Worm (Caenorhabditis elegans): ENCODE results near the gene C07G1.6.

The C07G1.6 gene

ce11 chrIV:8199824-8200223 lies 10.4 kb downstream of the C07G1.6 start (continued):
- TF ChIP-seq jun-1 (tag; optimal IDR thresholded peaks at IDR 0.05) (no peak), mdl-1 (tag; optimal IDR thresholded peaks at IDR 0.05) (no peak), dmd-8 (GFP tag; IDR thresholded peaks at IDR 0.05) (no peak), sdz-12 (GFP tag; optimal IDR thresholded peaks at IDR 0.05) (no peak), aha-1 (tag) (no peak), rbr-2 (tag; optimal IDR thresholded peaks at IDR 0.05) (no peak), daf-16 (GFP tag; optimal IDR thresholded peaks at IDR 0.05) (no peak), daf-16 (tag; optimal IDR thresholded peaks at IDR 0.05) (peak; percentile 73), lin-29 (GFP tag; IDR thresholded peaks at IDR 0.05) (no peak), cey-2 (tag; optimal IDR thresholded peaks at IDR 0.05; ENCODE audit: borderline replicate concordance, insufficient read depth) (no peak), nhr-28 (tag; optimal IDR thresholded peaks at IDR 0.05) (peak; percentile 23), nhr-6 (tag; optimal IDR thresholded peaks at IDR 0.05) (peak; percentile 59), Y48G9A.11 (GFP tag; IDR thresholded peaks at IDR 0.05) (no peak), vab-7 (GFP tag; IDR thresholded peaks at IDR 0.05) (no peak), lin-39 (tag; optimal IDR thresholded peaks at IDR 0.05) (no peak), nhr-77 (tag; optimal IDR thresholded peaks at IDR 0.05) (peak; percentile 50), mdt-29 (GFP tag; IDR thresholded peaks at IDR 0.05) (no peak), pha-4 (GFP tag; IDR thresholded peaks at IDR 0.05) (no peak), pha-4 (tag; optimal IDR thresholded peaks at IDR 0.05) (no peak), unc-39 (tag; optimal IDR thresholded peaks at IDR 0.05) (no peak), hlh-11 (tag; optimal IDR thresholded peaks at IDR 0.05) (peak; percentile 40), F10B5.3 (tag; optimal IDR thresholded peaks at IDR 0.05) (no peak), nhr-11 (tag; optimal IDR thresholded peaks at IDR 0.05) (no peak), T20F7.1 (GFP tag; optimal IDR thresholded peaks at IDR 0.05) (peak; percentile 31), snpc-1.2 (GFP tag; IDR thresholded peaks at IDR 0.05) (no peak), ces-1 (GFP tag; optimal IDR thresholded peaks at IDR 0.05) (no peak), ceh-32 (tag; optimal IDR thresholded peaks at IDR 0.05; ENCODE audit: poor library complexity) (no peak), aly-2 (tag; optimal IDR thresholded peaks at IDR 0.05) (no peak), nhr-237 (tag; optimal IDR thresholded peaks at IDR 0.05) (no peak), hmg-1.1 (GFP tag; IDR thresholded peaks at IDR 0.05) (no peak), ceh-44 (GFP tag; IDR thresholded peaks at IDR 0.05) (no peak), zfp-3 (GFP tag; conservative IDR thresholded peaks at IDR 0.05) (no peak), ztf-7 (tag; optimal IDR thresholded peaks at IDR 0.05) (peak; percentile 18), saeg-2 (GFP tag; IDR thresholded peaks at IDR 0.05) (no peak), spr-1 (tag; optimal IDR thresholded peaks at IDR 0.05) (no peak), gei-8 (GFP tag; optimal IDR thresholded peaks at IDR 0.05) (no peak), daf-19 (GFP tag; conservative IDR thresholded peaks at IDR 0.05) (no peak), nhr-41 (GFP tag; IDR thresholded peaks at IDR 0.05) (no peak), dpl-1 (GFP tag; optimal IDR thresholded peaks at IDR 0.05) (no peak), zip-2 (tag; optimal IDR thresholded peaks at IDR 0.05) (no peak), unc-130 (GFP tag; optimal IDR thresholded peaks at IDR 0.05) (no peak), R02D3.7 (tag; optimal IDR thresholded peaks at IDR 0.05) (no peak), ceh-82 (tag; optimal IDR thresholded peaks at IDR 0.05) (no peak), zfp-2 (tag; optimal IDR thresholded peaks at IDR 0.05) (no peak), dve-1 (tag; optimal IDR thresholded peaks at IDR 0.05; ENCODE audit: insufficient read depth) (peak; percentile 46), daf-8 (GFP tag; IDR thresholded peaks at IDR 0.05) (no peak)

Data from whole organism, L4 larva.